Worm (Caenorhabditis elegans) whole organism, L4 larva: ENCODE results near the gene acr-2.

ENCODE experiments used
- F10B5.3 ChIP-seq: sonication (generic microtip); optimal IDR thresholded peaks from 2 replicates; lab custom pipeline; 2016; ENCODE audit warnings: mild to moderate bottlenecking, missing genetic modification characterization, missing compliant biosample characterization
- F26F4.8 ChIP-seq: fragments of 200-800 bp; sonication (Bioruptor generic); conservative IDR thresholded peaks from 2 replicates; pipeline ENCODE4 v1.3.6; 2022; ENCODE audit warnings: missing genetic modification characterization, missing compliant biosample characterization
- F37D6.2 ChIP-seq: sonication (generic microtip); optimal IDR thresholded peaks from 2 replicates; lab custom pipeline; 2016; ENCODE audit warnings: mild to moderate bottlenecking, missing genetic modification characterization, missing compliant biosample characterization
- R02D3.7 ChIP-seq: fragments of 150-350 bp; sonication (generic microtip); optimal IDR thresholded peaks from 3 replicates; lab custom pipeline; 2014; ENCODE audit warnings: missing biosample characterization, missing genetic modification characterization
- Y105C5A.15 ChIP-seq: fragments of 200-800 bp; sonication (Bioruptor generic); IDR thresholded peaks from 2 replicates; pipeline ENCODE4 v1.3.6; 2022; ENCODE audit warnings: missing genetic modification characterization, missing compliant biosample characterization
- Y5F2A.4 ChIP-seq: fragments of 200-800 bp; sonication (Bioruptor generic); optimal IDR thresholded peaks from 2 replicates; lab custom pipeline; 2018; ENCODE audit warnings: mild to moderate bottlenecking, missing genetic modification characterization, missing compliant biosample characterization
- aha-1 ChIP-seq: fragments of 150-350 bp; peaks from one replicate; lab custom pipeline; 2014; ENCODE audit warnings: missing biosample characterization, missing genetic modification characterization
- ama-1 ChIP-seq: fragments of 150-350 bp; optimal IDR thresholded peaks from 2 replicates; lab custom pipeline; 2014; ENCODE audit warnings: inconsistent platforms, mixed read lengths
- arid-1 ChIP-seq: fragments of 200-800 bp; sonication (Bioruptor generic); conservative IDR thresholded peaks from 2 replicates; pipeline ENCODE4 v1.3.6; 2022; ENCODE audit warnings: missing genetic modification reagents, missing genetic modification characterization, missing compliant biosample characterization
- ceh-20 ChIP-seq: fragments of 200-800 bp; sonication (Bioruptor generic); IDR thresholded peaks from 2 replicates; pipeline ENCODE4 v1.3.6; 2022; ENCODE audit warnings: missing genetic modification reagents, missing genetic modification characterization, missing compliant biosample characterization
- ceh-28 ChIP-seq: fragments of 150-350 bp; optimal IDR thresholded peaks from 2 replicates; lab custom pipeline; 2014; ENCODE audit warnings: missing biosample characterization, missing genetic modification reagents, missing genetic modification characterization
- ceh-32 ChIP-seq: sonication (generic microtip); optimal IDR thresholded peaks from 2 replicates; lab custom pipeline; 2016; ENCODE audit warnings: mild to moderate bottlenecking, missing genetic modification characterization, missing compliant biosample characterization; ENCODE audit not compliant: poor library complexity
- ceh-82 ChIP-seq: sonication (generic microtip); optimal IDR thresholded peaks from 2 replicates; lab custom pipeline; 2017; ENCODE audit warnings: missing biosample characterization, missing genetic modification characterization
- ctbp-1 ChIP-seq: fragments of 200-800 bp; sonication (Bioruptor generic); IDR thresholded peaks from 2 replicates; pipeline ENCODE4 v1.3.6; 2022; ENCODE audit warnings: missing genetic modification reagents, missing genetic modification characterization, missing compliant biosample characterization
- daf-12 ChIP-seq: fragments of 150-350 bp; optimal IDR thresholded peaks from 2 replicates; lab custom pipeline; 2014; ENCODE audit warnings: missing biosample characterization, missing genetic modification reagents, missing genetic modification characterization
- daf-16 ChIP-seq, 3 experiments: sonication (generic microtip); optimal IDR thresholded peaks; 2 replicates each; lab custom pipeline; 2016 to 2017; ENCODE audit warnings: missing genetic modification characterization in 3 of 3, missing genetic modification reagents in 3 of 3, mild to moderate bottlenecking in 2 of 3, missing compliant biosample characterization in 2 of 3, missing biosample characterization in 1 of 3, moderate library complexity in 1 of 3
- daf-19 ChIP-seq: fragments of 200-800 bp; sonication (Bioruptor generic); conservative IDR thresholded peaks from 2 replicates; pipeline ENCODE4 v1.3.6; 2022; ENCODE audit warnings: missing genetic modification characterization, missing compliant biosample characterization
- dmd-6 ChIP-seq: fragments of 200-800 bp; sonication (Bioruptor generic); IDR thresholded peaks from 2 replicates; pipeline ENCODE4 v1.3.6; 2022; ENCODE audit warnings: missing genetic modification reagents, missing genetic modification characterization, missing compliant biosample characterization
- egl-43 ChIP-seq: fragments of 200-800 bp; sonication (Bioruptor generic); IDR thresholded peaks from 2 replicates; pipeline ENCODE4 v1.3.6; 2022; ENCODE audit warnings: missing genetic modification reagents, missing genetic modification characterization, missing compliant biosample characterization
- fos-1 ChIP-seq: fragments of 150-350 bp; optimal IDR thresholded peaks from 2 replicates; lab custom pipeline; 2014; ENCODE audit warnings: missing biosample characterization, missing genetic modification characterization
- hlh-11 ChIP-seq: fragments of 200-800 bp; sonication (Bioruptor generic); optimal IDR thresholded peaks from 2 replicates; lab custom pipeline; 2018; ENCODE audit warnings: mild to moderate bottlenecking, missing genetic modification characterization, missing compliant biosample characterization
- hlh-30 ChIP-seq: sonication (generic microtip); optimal IDR thresholded peaks from 2 replicates; lab custom pipeline; 2017; ENCODE audit warnings: antibody characterized with exemption, mild to moderate bottlenecking, missing genetic modification characterization, missing compliant biosample characterization; ENCODE audit not compliant: insufficient read depth
- lin-1 ChIP-seq: fragments of 200-800 bp; sonication (Bioruptor generic); IDR thresholded peaks from 2 replicates; pipeline ENCODE4 v1.3.6; 2022; ENCODE audit warnings: missing genetic modification reagents, missing genetic modification characterization, missing compliant biosample characterization
- lin-29 ChIP-seq: fragments of 200-800 bp; sonication (Bioruptor generic); IDR thresholded peaks from 2 replicates; pipeline ENCODE4 v1.3.6; 2022; ENCODE audit warnings: missing genetic modification reagents, missing genetic modification characterization, missing compliant biosample characterization
- lin-38 ChIP-seq: fragments of 200-800 bp; sonication (Bioruptor generic); IDR thresholded peaks from 2 replicates; pipeline ENCODE4 v1.3.6; 2022; ENCODE audit warnings: missing genetic modification reagents, missing genetic modification characterization, missing compliant biosample characterization
- madf-5 ChIP-seq, 2 experiments: fragments of 200-800 bp; sonication (Bioruptor generic); IDR thresholded peaks; 2 replicates each; pipeline ENCODE4 v1.3.6; 2022; ENCODE audit warnings: missing compliant biosample characterization in 2 of 2, missing genetic modification characterization in 2 of 2
- mdt-29 ChIP-seq: fragments of 200-800 bp; sonication (Bioruptor generic); IDR thresholded peaks from 2 replicates; pipeline ENCODE4 v1.3.6; 2022; ENCODE audit warnings: missing genetic modification reagents, missing genetic modification characterization, missing compliant biosample characterization
- mes-2 ChIP-seq: sonication (generic microtip); optimal IDR thresholded peaks from 2 replicates; lab custom pipeline; 2016; ENCODE audit warnings: missing genotype, mild to moderate bottlenecking, missing genetic modification characterization, missing compliant biosample characterization; ENCODE audit not compliant: poor library complexity, severe bottlenecking
- nhr-11 ChIP-seq: fragments of 150-350 bp; optimal IDR thresholded peaks from 2 replicates; lab custom pipeline; 2014; ENCODE audit warnings: missing biosample characterization, missing genetic modification characterization
- nhr-111 ChIP-seq: fragments of 200-800 bp; sonication (Bioruptor generic); optimal IDR thresholded peaks from 2 replicates; lab custom pipeline; 2018; ENCODE audit warnings: mild to moderate bottlenecking, missing genetic modification characterization, missing compliant biosample characterization
- nhr-237 ChIP-seq: sonication (generic microtip); optimal IDR thresholded peaks from 2 replicates; lab custom pipeline; 2017; ENCODE audit warnings: missing biosample characterization, missing genetic modification characterization
- nhr-28 ChIP-seq: fragments of 150-350 bp; optimal IDR thresholded peaks from 2 replicates; lab custom pipeline; 2014; ENCODE audit warnings: missing biosample characterization, missing genetic modification characterization
- nhr-6 ChIP-seq: fragments of 150-350 bp; optimal IDR thresholded peaks from 2 replicates; lab custom pipeline; 2014; ENCODE audit warnings: missing biosample characterization, missing genetic modification characterization
- nhr-76 ChIP-seq: fragments of 150-350 bp; optimal IDR thresholded peaks from 2 replicates; lab custom pipeline; 2014; ENCODE audit warnings: missing biosample characterization, missing genetic modification characterization
- nhr-77 ChIP-seq: fragments of 150-350 bp; optimal IDR thresholded peaks from 2 replicates; lab custom pipeline; 2014; ENCODE audit warnings: missing biosample characterization, missing genetic modification characterization
- pqm-1 ChIP-seq: sonication (generic microtip); optimal IDR thresholded peaks from 2 replicates; lab custom pipeline; 2017; ENCODE audit warnings: missing biosample characterization, missing genetic modification characterization
- saeg-2 ChIP-seq: fragments of 200-800 bp; sonication (Bioruptor generic); IDR thresholded peaks from 2 replicates; pipeline ENCODE4 v1.3.6; 2022; ENCODE audit warnings: missing genetic modification reagents, missing genetic modification characterization, missing compliant biosample characterization
- set-16 ChIP-seq: fragments of 200-800 bp; sonication (Bioruptor generic); IDR thresholded peaks from 2 replicates; pipeline ENCODE4 v1.3.6; 2022; ENCODE audit warnings: missing genetic modification reagents, missing genetic modification characterization, missing compliant biosample characterization
- spr-1 ChIP-seq: sonication (generic microtip); optimal IDR thresholded peaks from 2 replicates; lab custom pipeline; 2016; ENCODE audit warnings: mild to moderate bottlenecking, missing genetic modification characterization, missing compliant biosample characterization
- tag-97 ChIP-seq: fragments of 200-800 bp; sonication (Bioruptor generic); IDR thresholded peaks from 2 replicates; pipeline ENCODE4 v1.3.6; 2022; ENCODE audit warnings: missing genetic modification characterization, missing compliant biosample characterization
- unc-39 ChIP-seq: sonication (generic microtip); optimal IDR thresholded peaks from 2 replicates; lab custom pipeline; 2017; ENCODE audit warnings: missing biosample characterization, missing genetic modification characterization
- unc-62 ChIP-seq, 3 experiments: fragments of 150-350 bp in 1 of 3; sonication (generic microtip); optimal IDR thresholded peaks in 2 of 3; peaks in 1 of 3; 1 replicate in 1 of 3; 2 replicates in 2 of 3; lab custom pipeline; 2014 to 2017; ENCODE audit warnings: missing biosample characterization in 3 of 3, missing genetic modification characterization in 3 of 3, missing genetic modification reagents in 3 of 3, missing genotype in 1 of 3
- vab-7 ChIP-seq: fragments of 200-800 bp; sonication (Bioruptor generic); IDR thresholded peaks from 2 replicates; pipeline ENCODE4 v1.3.6; 2022; ENCODE audit warnings: missing genetic modification reagents, missing genetic modification characterization, missing compliant biosample characterization
- zfp-2 ChIP-seq: sonication (generic microtip); optimal IDR thresholded peaks from 2 replicates; lab custom pipeline; 2016; ENCODE audit warnings: mild to moderate bottlenecking, missing genetic modification characterization, missing compliant biosample characterization
- zip-2 ChIP-seq: fragments of 150-350 bp; optimal IDR thresholded peaks from 2 replicates; lab custom pipeline; 2014; ENCODE audit warnings: missing biosample characterization, missing genetic modification characterization

acr-2 gene

DNA sequence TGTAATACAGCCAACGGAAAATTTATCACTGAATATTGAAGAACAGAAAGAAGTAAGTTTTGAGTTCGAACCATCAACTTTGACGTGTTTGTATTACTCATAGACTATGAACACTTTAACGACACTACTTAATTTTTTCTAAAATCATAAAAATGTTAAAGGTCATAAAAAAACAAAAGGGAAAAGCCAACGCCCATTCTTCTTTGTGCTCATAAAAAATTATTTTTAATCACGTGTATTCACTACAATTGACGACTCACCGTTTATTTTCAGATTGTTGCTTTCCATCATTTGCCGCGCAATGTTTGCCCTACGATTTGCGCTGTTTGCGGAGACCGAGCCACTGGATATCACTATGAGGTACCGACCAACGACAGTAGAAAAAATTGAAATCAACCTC lies 46.1 kb upstream of the acr-2 start (continued):
- no peak for TF ChIP-seq daf-12 (tag; lab: Kevin White, UChicago)
- no peak for TF ChIP-seq arid-1 (GFP tag; lab: Robert Waterston, UW)
- TF ChIP-seq nhr-77 (tag; lab: Kevin White, UChicago): no peak
- no peak for TF ChIP-seq dmd-6
- no peak for TF ChIP-seq unc-39 (tag; lab: Kevin White, UChicago)
- TF ChIP-seq zip-2: no peak
- TF ChIP-seq hlh-11 (tag; lab: Kevin White, UChicago): no peak
- TF ChIP-seq vab-7 (GFP tag; lab: Robert Waterston, UW): no peak
- TF ChIP-seq R02D3.7 (tag; lab: Kevin White, UChicago): no peak

DNA sequence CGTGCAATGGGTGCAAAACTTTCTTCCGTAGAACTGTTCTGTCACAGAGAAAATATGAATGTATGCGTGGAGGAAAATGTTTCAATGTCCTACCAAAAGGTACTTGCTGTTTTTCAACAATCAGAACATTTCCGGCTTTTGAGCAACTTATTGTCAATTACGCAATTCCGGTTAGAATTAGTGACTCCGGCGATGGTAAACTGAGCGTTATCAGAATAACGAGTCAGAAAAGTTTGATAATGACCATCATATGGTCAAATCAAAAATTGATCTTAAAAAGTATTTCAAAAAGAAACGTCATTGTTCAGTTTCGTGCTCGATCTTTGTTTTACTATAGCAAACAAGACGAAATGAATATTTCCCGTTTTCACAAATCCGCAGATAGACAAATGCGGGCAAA lies 45.6 kb upstream of the acr-2 start:
- no peak for TF ChIP-seq daf-16 (GFP tag; optimal IDR thresholded peaks at IDR 0.05; lab: Kevin White, UChicago)
- TF ChIP-seq daf-16 (tag; optimal IDR thresholded peaks at IDR 0.05; lab: Kevin White, UChicago): peak; percentile 40
- TF ChIP-seq Y105C5A.15 (GFP tag; lab: Robert Waterston, UW): no peak
- no peak for TF ChIP-seq ceh-82 (tag; lab: Kevin White, UChicago)
- peak; percentile 32 for TF ChIP-seq dmd-6
- peak in 1 of 2 experiments; percentile 44 for TF ChIP-seq unc-62 (GFP tag; optimal IDR thresholded peaks at IDR 0.05 in 1 of 2; lab: Kevin White, UChicago)
- no peak for TF ChIP-seq unc-62 (tag; optimal IDR thresholded peaks at IDR 0.05; lab: Kevin White, UChicago)
- TF ChIP-seq daf-19: no peak
- TF ChIP-seq ceh-32 (tag; lab: Kevin White, UChicago): no peak
- no peak for TF ChIP-seq nhr-111 (GFP tag; lab: Kevin White, UChicago)
- TF ChIP-seq nhr-28 (tag; lab: Kevin White, UChicago): peak; percentile 4
- no peak for TF ChIP-seq ama-1 (lab: Kevin White, UChicago)
- TF ChIP-seq pqm-1: peak; percentile 55

DNA sequence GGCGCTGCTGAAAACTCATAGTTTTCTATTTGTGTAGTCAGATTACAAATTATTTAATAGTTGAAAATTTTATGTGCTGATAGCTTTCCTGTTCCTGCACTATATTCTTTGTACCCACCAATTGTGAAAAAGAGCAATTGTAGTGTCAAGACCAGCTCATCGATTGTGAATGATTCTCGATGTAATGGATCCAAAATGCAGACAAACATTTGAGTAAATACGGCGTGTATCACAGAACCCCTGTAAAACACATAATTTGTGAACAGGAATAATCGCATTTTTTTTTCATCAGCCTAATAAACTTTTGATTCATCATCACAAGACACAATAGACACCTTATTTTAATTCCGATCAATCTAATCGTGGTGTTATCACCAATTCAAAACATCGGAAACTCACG lies 40.1 kb upstream of the acr-2 start:
- TF ChIP-seq zfp-2 (no peak), F10B5.3 (no peak), lin-29 (GFP tag; lab: Robert Waterston, UW) (no peak), aha-1 (peak; percentile 60), dmd-6 (peak; percentile 42; the same call in 1 of the 2 replicates), ceh-82 (tag; lab: Kevin White, UChicago) (no peak), fos-1 (no peak), lin-1 (GFP tag; lab: Robert Waterston, UW) (peak; percentile 42; the same call in 1 of the 2 replicates), egl-43 (GFP tag; lab: Robert Waterston, UW) (no peak), set-16 (no peak), daf-19 (no peak), madf-5 (GFP tag; IDR thresholded peaks at IDR 0.05; lab: Robert Waterston, UW) (no peak), nhr-28 (tag; lab: Kevin White, UChicago) (no peak), nhr-11 (no peak), F26F4.8 (no peak), ctbp-1 (GFP tag; lab: Robert Waterston, UW) (no peak), F37D6.2 (tag; lab: Kevin White, UChicago) (no peak), arid-1 (GFP tag; lab: Robert Waterston, UW) (no peak), nhr-76 (tag; lab: Kevin White, UChicago) (no peak), ceh-28 (tag; lab: Kevin White, UChicago) (no peak), lin-38 (no peak), nhr-6 (no peak), daf-16 (GFP tag; optimal IDR thresholded peaks at IDR 0.05; lab: Kevin White, UChicago) (no peak), daf-16 (tag; optimal IDR thresholded peaks at IDR 0.05; lab: Kevin White, UChicago) (peak; percentile 34), mdt-29 (no peak), spr-1 (tag; lab: Kevin White, UChicago) (no peak), Y5F2A.4 (GFP tag; lab: Kevin White, UChicago) (no peak), ceh-32 (tag; lab: Kevin White, UChicago) (no peak), hlh-30 (tag; lab: Kevin White, UChicago) (no peak), ceh-20 (GFP tag; lab: Robert Waterston, UW) (no peak), hlh-11 (tag; lab: Kevin White, UChicago) (peak; percentile 17), nhr-237 (tag; lab: Kevin White, UChicago) (no peak), saeg-2 (no peak), tag-97 (GFP tag; lab: Robert Waterston, UW) (no peak), mes-2 (no peak)
